Worm (Caenorhabditis elegans) whole organism, L4 larva: Measurements from ENCODE around the gene F46C5.6.

Source experiments
- F26F4.8 ChIP-seq: fragments of 200-800 bp; sonication (Bioruptor generic); conservative IDR thresholded peaks from 2 replicates; pipeline ENCODE4 v1.3.6; 2022; ENCODE audit warnings: missing genetic modification characterization, missing compliant biosample characterization
- F37D6.2 ChIP-seq: sonication (generic microtip); optimal IDR thresholded peaks from 2 replicates; lab custom pipeline; 2016; ENCODE audit warnings: mild to moderate bottlenecking, missing genetic modification characterization, missing compliant biosample characterization
- F44E2.7 ChIP-seq: fragments of 200-800 bp; sonication (Bioruptor generic); IDR thresholded peaks from 2 replicates; pipeline ENCODE4 v2.1.2; 2022; ENCODE audit warnings: missing genetic modification characterization, missing compliant biosample characterization
- R02D3.7 ChIP-seq: fragments of 150-350 bp; sonication (generic microtip); optimal IDR thresholded peaks from 3 replicates; lab custom pipeline; 2014; ENCODE audit warnings: missing biosample characterization, missing genetic modification characterization
- Y48G9A.11 ChIP-seq: fragments of 200-800 bp; sonication (Bioruptor generic); IDR thresholded peaks from 2 replicates; pipeline ENCODE4 v1.3.6; 2022; ENCODE audit warnings: missing genetic modification reagents, missing genetic modification characterization, missing compliant biosample characterization
- aly-2 ChIP-seq: sonication (generic microtip); optimal IDR thresholded peaks from 2 replicates; lab custom pipeline; 2018; ENCODE audit warnings: missing biosample characterization, missing genetic modification characterization
- arid-1 ChIP-seq: fragments of 200-800 bp; sonication (Bioruptor generic); conservative IDR thresholded peaks from 2 replicates; pipeline ENCODE4 v1.3.6; 2022; ENCODE audit warnings: missing genetic modification reagents, missing genetic modification characterization, missing compliant biosample characterization
- attf-4 ChIP-seq: sonication (generic microtip); optimal IDR thresholded peaks from 3 replicates; lab custom pipeline; 2017; ENCODE audit warnings: missing biosample characterization, missing genetic modification characterization
- ceh-20 ChIP-seq: fragments of 200-800 bp; sonication (Bioruptor generic); IDR thresholded peaks from 2 replicates; pipeline ENCODE4 v1.3.6; 2022; ENCODE audit warnings: missing genetic modification reagents, missing genetic modification characterization, missing compliant biosample characterization
- ceh-28 ChIP-seq: fragments of 150-350 bp; optimal IDR thresholded peaks from 2 replicates; lab custom pipeline; 2014; ENCODE audit warnings: missing biosample characterization, missing genetic modification reagents, missing genetic modification characterization
- ceh-82 ChIP-seq: sonication (generic microtip); optimal IDR thresholded peaks from 2 replicates; lab custom pipeline; 2017; ENCODE audit warnings: missing biosample characterization, missing genetic modification characterization
- ces-1 ChIP-seq: fragments of 150-350 bp; sonication (generic microtip); optimal IDR thresholded peaks from 4 replicates; lab custom pipeline; 2014; ENCODE audit warnings: missing biosample characterization, missing genetic modification reagents, missing genetic modification characterization
- cey-2 ChIP-seq: sonication (generic microtip); optimal IDR thresholded peaks from 3 replicates; lab custom pipeline; 2017; ENCODE audit warnings: missing genetic modification characterization, mild to moderate bottlenecking, missing compliant biosample characterization, antibody characterized with exemption, borderline replicate concordance; ENCODE audit not compliant: insufficient read depth
- daf-16 ChIP-seq, 3 experiments: sonication (generic microtip); optimal IDR thresholded peaks; 2 replicates each; lab custom pipeline; 2016 to 2017; ENCODE audit warnings: missing genetic modification characterization in 3 of 3, missing genetic modification reagents in 3 of 3, mild to moderate bottlenecking in 2 of 3, missing compliant biosample characterization in 2 of 3, missing biosample characterization in 1 of 3, moderate library complexity in 1 of 3
- dmd-9 ChIP-seq: fragments of 200-800 bp; sonication (Bioruptor generic); IDR thresholded peaks from 2 replicates; pipeline ENCODE4 v1.3.6; 2022; ENCODE audit warnings: missing genetic modification reagents, missing genetic modification characterization, missing compliant biosample characterization
- duxl-1 ChIP-seq: sonication (generic microtip); optimal IDR thresholded peaks from 2 replicates; lab custom pipeline; 2016; ENCODE audit warnings: mild to moderate bottlenecking, missing genetic modification characterization, moderate library complexity, missing compliant biosample characterization; ENCODE audit not compliant: poor library complexity
- dve-1 ChIP-seq: sonication (generic microtip); optimal IDR thresholded peaks from 2 replicates; lab custom pipeline; 2017; ENCODE audit warnings: antibody characterized with exemption, mild to moderate bottlenecking, missing genetic modification characterization, missing compliant biosample characterization; ENCODE audit not compliant: insufficient read depth
- egl-27 ChIP-seq: sonication (generic microtip); optimal IDR thresholded peaks from 3 replicates; lab custom pipeline; 2017; ENCODE audit warnings: missing biosample characterization, missing genetic modification reagents, missing genetic modification characterization
- fkh-10 ChIP-seq: fragments of 150-350 bp; optimal IDR thresholded peaks from 2 replicates; lab custom pipeline; 2014; ENCODE audit warnings: missing biosample characterization, missing genetic modification reagents, missing genetic modification characterization
- hlh-11 ChIP-seq: fragments of 200-800 bp; sonication (Bioruptor generic); optimal IDR thresholded peaks from 2 replicates; lab custom pipeline; 2018; ENCODE audit warnings: mild to moderate bottlenecking, missing genetic modification characterization, missing compliant biosample characterization
- hlh-30 ChIP-seq: sonication (generic microtip); optimal IDR thresholded peaks from 2 replicates; lab custom pipeline; 2017; ENCODE audit warnings: antibody characterized with exemption, mild to moderate bottlenecking, missing genetic modification characterization, missing compliant biosample characterization; ENCODE audit not compliant: insufficient read depth
- jun-1 ChIP-seq: fragments of 150-350 bp; optimal IDR thresholded peaks from 2 replicates; lab custom pipeline; 2014; ENCODE audit warnings: missing biosample characterization, missing genetic modification reagents, missing genetic modification characterization
- lim-7 ChIP-seq: fragments of 200-800 bp; sonication (Bioruptor generic); IDR thresholded peaks from 2 replicates; pipeline ENCODE4 v1.3.6; 2022; ENCODE audit warnings: missing genetic modification characterization, missing compliant biosample characterization
- lin-13 ChIP-seq: fragments of 150-350 bp; optimal IDR thresholded peaks from 2 replicates; lab custom pipeline; 2014; ENCODE audit warnings: missing biosample characterization, missing genetic modification reagents, missing genetic modification characterization
- lin-38 ChIP-seq: fragments of 200-800 bp; sonication (Bioruptor generic); IDR thresholded peaks from 2 replicates; pipeline ENCODE4 v1.3.6; 2022; ENCODE audit warnings: missing genetic modification reagents, missing genetic modification characterization, missing compliant biosample characterization
- madf-5 ChIP-seq, 2 experiments: fragments of 200-800 bp; sonication (Bioruptor generic); IDR thresholded peaks; 2 replicates each; pipeline ENCODE4 v1.3.6; 2022; ENCODE audit warnings: missing compliant biosample characterization in 2 of 2, missing genetic modification characterization in 2 of 2
- madf-9 ChIP-seq: fragments of 200-800 bp; sonication (Bioruptor generic); conservative IDR thresholded peaks from 2 replicates; pipeline ENCODE4 v1.3.6; 2022; ENCODE audit warnings: missing genetic modification reagents, missing genetic modification characterization, missing compliant biosample characterization
- mdt-29 ChIP-seq: fragments of 200-800 bp; sonication (Bioruptor generic); IDR thresholded peaks from 2 replicates; pipeline ENCODE4 v1.3.6; 2022; ENCODE audit warnings: missing genetic modification reagents, missing genetic modification characterization, missing compliant biosample characterization
- mep-1 ChIP-seq: fragments of 150-350 bp; sonication (generic microtip); optimal IDR thresholded peaks from 3 replicates; lab custom pipeline; 2014; ENCODE audit warnings: missing biosample characterization, missing genetic modification characterization
- mes-2 ChIP-seq: sonication (generic microtip); optimal IDR thresholded peaks from 2 replicates; lab custom pipeline; 2016; ENCODE audit warnings: missing genotype, mild to moderate bottlenecking, missing genetic modification characterization, missing compliant biosample characterization; ENCODE audit not compliant: poor library complexity, severe bottlenecking
- mxl-2 ChIP-seq: fragments of 200-800 bp; sonication (Bioruptor generic); conservative IDR thresholded peaks from 2 replicates; pipeline ENCODE4 v1.3.6; 2022; ENCODE audit warnings: missing genetic modification reagents, missing genetic modification characterization, missing compliant biosample characterization
- mxl-3 ChIP-seq: fragments of 200-800 bp; sonication (Bioruptor generic); optimal IDR thresholded peaks from 2 replicates; lab custom pipeline; 2018; ENCODE audit warnings: mild to moderate bottlenecking, missing genetic modification characterization, missing compliant biosample characterization
- nhr-25 ChIP-seq: sonication (generic microtip); optimal IDR thresholded peaks from 2 replicates; lab custom pipeline; 2017; ENCODE audit warnings: missing genetic modification characterization, mild to moderate bottlenecking, missing compliant biosample characterization, antibody characterized with exemption, moderate library complexity, borderline replicate concordance; ENCODE audit not compliant: insufficient read depth
- nhr-28 ChIP-seq: fragments of 150-350 bp; optimal IDR thresholded peaks from 2 replicates; lab custom pipeline; 2014; ENCODE audit warnings: missing biosample characterization, missing genetic modification characterization
- nhr-41 ChIP-seq: fragments of 200-800 bp; sonication (Bioruptor generic); IDR thresholded peaks from 2 replicates; pipeline ENCODE4 v1.3.6; 2022; ENCODE audit warnings: missing genetic modification reagents, missing genetic modification characterization, missing compliant biosample characterization
- nhr-48 ChIP-seq: sonication (generic microtip); optimal IDR thresholded peaks from 2 replicates; lab custom pipeline; 2016; ENCODE audit warnings: mild to moderate bottlenecking, missing genetic modification characterization, missing compliant biosample characterization
- nhr-76 ChIP-seq: fragments of 150-350 bp; optimal IDR thresholded peaks from 2 replicates; lab custom pipeline; 2014; ENCODE audit warnings: missing biosample characterization, missing genetic modification characterization
- sdz-12 ChIP-seq: fragments of 200-800 bp; sonication (Bioruptor generic); optimal IDR thresholded peaks from 2 replicates; lab custom pipeline; 2018; ENCODE audit warnings: mild to moderate bottlenecking, missing genetic modification characterization, missing compliant biosample characterization
- skn-1 ChIP-seq: fragments of 150-350 bp; optimal IDR thresholded peaks from 2 replicates; lab custom pipeline; 2014; ENCODE audit warnings: missing biosample characterization, missing genetic modification characterization
- tra-1 ChIP-seq: fragments of 200-800 bp; sonication (Bioruptor generic); IDR thresholded peaks from 2 replicates; pipeline ENCODE4 v1.3.6; 2022; ENCODE audit warnings: missing genetic modification reagents, missing genetic modification characterization, missing compliant biosample characterization
- unc-62 ChIP-seq, 3 experiments: fragments of 150-350 bp in 1 of 3; sonication (generic microtip); optimal IDR thresholded peaks in 2 of 3; peaks in 1 of 3; 1 replicate in 1 of 3; 2 replicates in 2 of 3; lab custom pipeline; 2014 to 2017; ENCODE audit warnings: missing biosample characterization in 3 of 3, missing genetic modification characterization in 3 of 3, missing genetic modification reagents in 3 of 3, missing genotype in 1 of 3
- vab-7 ChIP-seq: fragments of 200-800 bp; sonication (Bioruptor generic); IDR thresholded peaks from 2 replicates; pipeline ENCODE4 v1.3.6; 2022; ENCODE audit warnings: missing genetic modification reagents, missing genetic modification characterization, missing compliant biosample characterization
- zag-1 ChIP-seq: fragments of 150-350 bp; optimal IDR thresholded peaks from 2 replicates; lab custom pipeline; 2014; ENCODE audit warnings: missing biosample characterization, missing genetic modification characterization
- zip-11 ChIP-seq: fragments of 200-800 bp; sonication (Bioruptor generic); IDR thresholded peaks from 2 replicates; pipeline ENCODE4 v1.3.6; 2022; ENCODE audit warnings: missing genetic modification characterization, missing compliant biosample characterization

F46C5.6 gene

ce11 chrII:8818978-8819896, 25.1 kb downstream of the F46C5.6 start, which contains the start of gene F46C5.10 (continued):
- TF ChIP-seq dmd-9 (GFP tag; lab: Robert Waterston, UW) (no peak), ceh-28 (tag; lab: Kevin White, UChicago) (no peak)

ce11 chrII:8818257-8818656, 26.1 kb downstream of the F46C5.6 start:
- 0 out of 2 replicates have a peak, but pooled peaks have one; percentile 56 for TF ChIP-seq tra-1 (GFP tag; lab: Robert Waterston, UW)
- TF ChIP-seq Y48G9A.11 (GFP tag; lab: Robert Waterston, UW): no peak
- TF ChIP-seq nhr-48 (tag; lab: Kevin White, UChicago): peak; percentile 95
- TF ChIP-seq mdt-29: no peak
- TF ChIP-seq duxl-1 (tag; lab: Kevin White, UChicago): no peak
- TF ChIP-seq aly-2 (tag; lab: Kevin White, UChicago): no peak
- no peak for TF ChIP-seq F26F4.8 (GFP tag; lab: Robert Waterston, UW)
- no peak for TF ChIP-seq jun-1
- TF ChIP-seq madf-9 (GFP tag; lab: Robert Waterston, UW): no peak
- no peak for TF ChIP-seq nhr-76 (tag; lab: Kevin White, UChicago)
- no peak for TF ChIP-seq vab-7 (GFP tag; lab: Robert Waterston, UW)
- TF ChIP-seq madf-5 (GFP tag; IDR thresholded peaks at IDR 0.05; lab: Robert Waterston, UW): no peak
- no peak for TF ChIP-seq R02D3.7 (tag; lab: Kevin White, UChicago)
- no peak for TF ChIP-seq F44E2.7 (GFP tag; lab: Robert Waterston, UW)
- 0 out of 2 replicates have a peak, but pooled peaks have one; percentile 55 for TF ChIP-seq ceh-20 (GFP tag; lab: Robert Waterston, UW)
- peak; percentile 84 for TF ChIP-seq mxl-3 (GFP tag; lab: Kevin White, UChicago)
- TF ChIP-seq ces-1 (GFP tag; lab: Kevin White, UChicago): no peak
- no peak for TF ChIP-seq mes-2 (tag; lab: Kevin White, UChicago)
- no peak for TF ChIP-seq lin-13 (GFP tag; lab: Kevin White, UChicago)
- peak; percentile 77 for TF ChIP-seq hlh-30
- TF ChIP-seq cey-2 (tag; lab: Kevin White, UChicago): peak; percentile 78
- no peak for TF ChIP-seq F37D6.2 (tag; lab: Kevin White, UChicago)
- TF ChIP-seq ceh-28 (tag; lab: Kevin White, UChicago): no peak
- TF ChIP-seq lim-7 (GFP tag; lab: Robert Waterston, UW): no peak
- TF ChIP-seq zip-11 (GFP tag; lab: Robert Waterston, UW): no peak
- TF ChIP-seq hlh-11 (tag; lab: Kevin White, UChicago): peak; percentile 62
- TF ChIP-seq attf-4 (tag; lab: Kevin White, UChicago): no peak
- peak; percentile 1 for TF ChIP-seq dve-1 (tag; lab: Kevin White, UChicago)
- peak; percentile 2 for TF ChIP-seq nhr-28
- no peak for TF ChIP-seq skn-1
- TF ChIP-seq lin-38 (GFP tag; lab: Robert Waterston, UW): no peak
- no peak for TF ChIP-seq dmd-9 (GFP tag; lab: Robert Waterston, UW)
- no peak for TF ChIP-seq daf-16 (GFP tag; optimal IDR thresholded peaks at IDR 0.05; lab: Kevin White, UChicago)
- no peak for TF ChIP-seq daf-16 (tag; optimal IDR thresholded peaks at IDR 0.05; lab: Kevin White, UChicago)
- peak; percentile 47 for TF ChIP-seq nhr-25
- TF ChIP-seq mxl-2 (GFP tag; lab: Robert Waterston, UW): 0 out of 2 replicates have a peak, but pooled peaks have one; percentile 12
- no peak for TF ChIP-seq sdz-12
- no peak for TF ChIP-seq arid-1
- no peak for TF ChIP-seq ceh-82 (tag; lab: Kevin White, UChicago)
- TF ChIP-seq zag-1 (tag; lab: Kevin White, UChicago): no peak
- no peak for TF ChIP-seq unc-62 (GFP tag; optimal IDR thresholded peaks at IDR 0.05 in 1 of 2; lab: Kevin White, UChicago)
- TF ChIP-seq unc-62 (tag; optimal IDR thresholded peaks at IDR 0.05; lab: Kevin White, UChicago): no peak
- no peak for TF ChIP-seq egl-27 (tag; lab: Kevin White, UChicago)
- peak; percentile 31 for TF ChIP-seq mep-1 (tag; lab: Kevin White, UChicago)
- TF ChIP-seq nhr-41: no peak
- no peak for TF ChIP-seq fkh-10
